Worm (Caenorhabditis elegans) whole organism, mixed stage, embryonic: Measurements from ENCODE around the gene T10G3.2.

ENCODE experiments used
- M03D4.4 ChIP-seq: sonication (generic microtip); optimal IDR thresholded peaks from 2 replicates; lab custom pipeline; 2017; ENCODE audit warnings: mild to moderate bottlenecking, missing genetic modification characterization, missing compliant biosample characterization
- bed-3 ChIP-seq: fragments of 200-800 bp; sonication (Bioruptor generic); optimal IDR thresholded peaks from 3 replicates; lab custom pipeline; 2018; ENCODE audit warnings: mild to moderate bottlenecking, missing genetic modification characterization, moderate library complexity, missing compliant biosample characterization
- ceh-39 ChIP-seq: fragments of 150-350 bp; optimal IDR thresholded peaks from 2 replicates; lab custom pipeline; 2014; ENCODE audit warnings: missing biosample characterization, missing genetic modification characterization
- ceh-43 ChIP-seq: fragments of 200-800 bp; sonication (Bioruptor generic); optimal IDR thresholded peaks from 2 replicates; lab custom pipeline; 2018; ENCODE audit warnings: mild to moderate bottlenecking, missing genetic modification characterization, moderate library complexity, missing compliant biosample characterization
- ces-1 ChIP-seq: fragments of 150-350 bp; optimal IDR thresholded peaks from 2 replicates; lab custom pipeline; 2014; ENCODE audit warnings: missing biosample characterization, missing genetic modification reagents, missing genetic modification characterization
- cnd-1 ChIP-seq: fragments of 200-800 bp; sonication (Bioruptor generic); optimal IDR thresholded peaks from 2 replicates; lab custom pipeline; 2018; ENCODE audit warnings: mild to moderate bottlenecking, missing genetic modification characterization, missing compliant biosample characterization
- drap-1 ChIP-seq: fragments of 200-800 bp; sonication (Bioruptor generic); optimal IDR thresholded peaks from 3 replicates; lab custom pipeline; 2018; ENCODE audit warnings: mild to moderate bottlenecking, missing genetic modification characterization, missing compliant biosample characterization
- elt-1 ChIP-seq: sonication (generic microtip); optimal IDR thresholded peaks from 2 replicates; lab custom pipeline; 2017; ENCODE audit warnings: missing genetic modification characterization, mild to moderate bottlenecking, missing compliant biosample characterization, antibody characterized with exemption, moderate library complexity, borderline replicate concordance; ENCODE audit not compliant: insufficient read depth
- elt-3 ChIP-seq: fragments of 150-350 bp; optimal IDR thresholded peaks from 2 replicates; lab custom pipeline; 2014; ENCODE audit warnings: missing biosample characterization, missing genetic modification characterization
- flh-1 ChIP-seq: fragments of 200-800 bp; sonication (Bioruptor generic); optimal IDR thresholded peaks from 2 replicates; lab custom pipeline; 2018; ENCODE audit warnings: mild to moderate bottlenecking, missing genetic modification characterization, moderate library complexity, missing compliant biosample characterization
- hlh-1 ChIP-seq: fragments of 150-350 bp; optimal IDR thresholded peaks from 2 replicates; lab custom pipeline; 2014; ENCODE audit warnings: missing biosample characterization, missing genetic modification reagents, missing genetic modification characterization
- lin-13 ChIP-seq: fragments of 150-350 bp; optimal IDR thresholded peaks from 2 replicates; lab custom pipeline; 2014; ENCODE audit warnings: missing biosample characterization, missing genetic modification characterization
- lin-32 ChIP-seq: fragments of 200-800 bp; sonication (Bioruptor generic); optimal IDR thresholded peaks from 2 replicates; lab custom pipeline; 2018; ENCODE audit warnings: mild to moderate bottlenecking, missing genetic modification characterization, missing compliant biosample characterization
- lsy-2 ChIP-seq: fragments of 150-350 bp; optimal IDR thresholded peaks from 2 replicates; lab custom pipeline; 2014; ENCODE audit warnings: missing biosample characterization, missing genetic modification characterization
- mab-5 ChIP-seq: fragments of 150-350 bp; optimal IDR thresholded peaks from 2 replicates; lab custom pipeline; 2014; ENCODE audit warnings: missing biosample characterization, missing genetic modification characterization
- mep-1 ChIP-seq: fragments of 150-350 bp; optimal IDR thresholded peaks from 2 replicates; lab custom pipeline; 2017; ENCODE audit warnings: missing biosample characterization, missing genetic modification reagents, missing genetic modification characterization, inconsistent platforms
- mls-2 ChIP-seq: sonication (generic microtip); optimal IDR thresholded peaks from 2 replicates; lab custom pipeline; 2016; ENCODE audit warnings: mild to moderate bottlenecking, missing genetic modification characterization, moderate library complexity, missing compliant biosample characterization
- nhr-12 ChIP-seq: fragments of 150-350 bp; optimal IDR thresholded peaks from 2 replicates; lab custom pipeline; 2014; ENCODE audit warnings: missing biosample characterization, missing genetic modification characterization
- nhr-2 ChIP-seq: fragments of 150-350 bp; optimal IDR thresholded peaks from 2 replicates; lab custom pipeline; 2014; ENCODE audit warnings: missing biosample characterization, missing genetic modification characterization
- nhr-237 ChIP-seq: fragments of 150-350 bp; optimal IDR thresholded peaks from 2 replicates; lab custom pipeline; 2014; ENCODE audit warnings: missing biosample characterization, missing genetic modification characterization
- nhr-76 ChIP-seq: sonication (generic microtip); optimal IDR thresholded peaks from 2 replicates; lab custom pipeline; 2017; ENCODE audit warnings: missing biosample characterization, missing genetic modification characterization
- sem-2 ChIP-seq: fragments of 200-800 bp; sonication (Bioruptor generic); optimal IDR thresholded peaks from 2 replicates; lab custom pipeline; 2018; ENCODE audit warnings: mild to moderate bottlenecking, missing genetic modification characterization, missing compliant biosample characterization
- snpc-4 ChIP-seq: fragments of 150-350 bp; optimal IDR thresholded peaks from 2 replicates; lab custom pipeline; 2014; ENCODE audit warnings: missing biosample characterization, missing genetic modification characterization
- sptf-1 ChIP-seq: sonication (generic microtip); optimal IDR thresholded peaks from 2 replicates; lab custom pipeline; 2017; ENCODE audit warnings: mild to moderate bottlenecking, missing genetic modification characterization, moderate library complexity, missing compliant biosample characterization
- tbx-8 ChIP-seq: fragments of 200-800 bp; sonication (Bioruptor generic); optimal IDR thresholded peaks from 2 replicates; lab custom pipeline; 2018; ENCODE audit warnings: mild to moderate bottlenecking, missing genetic modification characterization, moderate library complexity, missing compliant biosample characterization
- unc-120 ChIP-seq: sonication (generic microtip); optimal IDR thresholded peaks from 2 replicates; lab custom pipeline; 2017; ENCODE audit warnings: missing genetic modification characterization, missing compliant biosample characterization; ENCODE audit not compliant: poor library complexity, severe bottlenecking
- unc-39 ChIP-seq: fragments of 150-350 bp; optimal IDR thresholded peaks from 2 replicates; lab custom pipeline; 2014; ENCODE audit warnings: missing biosample characterization, missing genetic modification characterization
- unc-62 ChIP-seq: fragments of 150-350 bp; optimal IDR thresholded peaks from 2 replicates; lab custom pipeline; 2014; ENCODE audit warnings: missing biosample characterization, missing genetic modification reagents, missing genetic modification characterization
- zip-8 ChIP-seq: fragments of 150-350 bp; optimal IDR thresholded peaks from 2 replicates; lab custom pipeline; 2014; ENCODE audit warnings: missing biosample characterization, missing genetic modification characterization
- ztf-11 ChIP-seq: fragments of 150-350 bp; optimal IDR thresholded peaks from 2 replicates; lab custom pipeline; 2014; ENCODE audit warnings: missing biosample characterization, missing genetic modification characterization

Gene T10G3.2

ce11 chrV:13485732-13486131 lies 6.1 kb upstream of the T10G3.2 start:
- TF ChIP-seq nhr-237 (tag; lab: Kevin White, UChicago): no peak
- TF ChIP-seq drap-1: no peak
- TF ChIP-seq unc-39 (tag; lab: Kevin White, UChicago): no peak
- no peak for TF ChIP-seq lsy-2
- no peak for TF ChIP-seq bed-3 (GFP tag; lab: Kevin White, UChicago)
- TF ChIP-seq hlh-1: no peak
- TF ChIP-seq mls-2 (tag; lab: Kevin White, UChicago): no peak
- TF ChIP-seq ceh-43: no peak
- no peak for TF ChIP-seq elt-3
- TF ChIP-seq cnd-1 (tag; lab: Kevin White, UChicago): no peak
- TF ChIP-seq nhr-76: no peak
- no peak for TF ChIP-seq unc-62 (GFP tag; lab: Kevin White, UChicago)
- no peak for TF ChIP-seq ceh-39 (tag; lab: Kevin White, UChicago)
- no peak for TF ChIP-seq snpc-4 (tag; lab: Kevin White, UChicago)

- TF ChIP-seq lsy-2 (no peak), sem-2 (GFP tag; lab: Kevin White, UChicago) (no peak), hlh-1 (no peak), tbx-8 (GFP tag; lab: Kevin White, UChicago) (no peak), sptf-1 (no peak), elt-3 (no peak), ceh-39 (tag; lab: Kevin White, UChicago) (no peak), bed-3 (GFP tag; lab: Kevin White, UChicago) (no peak), unc-62 (GFP tag; lab: Kevin White, UChicago) (no peak)
- TF ChIP-seq, all 35 proteins: peak for 0
These were observed 4.7 kb upstream of the T10G3.2 start, which contains the start of gene T10G3.4 for ce11 chrV:13484339-13484738. Gene T10G3.4, minus strand, starts transcription at chrV:13484439.

- TF ChIP-seq hlh-1 (no peak), flh-1 (no peak), nhr-2 (tag; lab: Kevin White, UChicago) (no peak), mab-5 (tag; lab: Kevin White, UChicago) (no peak), elt-1 (no peak), ceh-39 (tag; lab: Kevin White, UChicago) (no peak), nhr-12 (no peak), nhr-76 (no peak), ztf-11 (tag; lab: Kevin White, UChicago) (no peak), unc-39 (tag; lab: Kevin White, UChicago) (no peak)
These were observed 3.3 kb downstream of the T10G3.2 start, which contains the start of gene T10G3.8 for ce11 chrV:13476350-13476749. Gene T10G3.8, minus strand, starts transcription at chrV:13476450.

ce11 chrV:13473467-13473866 lies 6.2 kb downstream of the T10G3.2 start, which contains the start of gene T10G3.1:
Gene T10G3.1, minus strand, starts transcription at chrV:13473679.
- no peak for TF ChIP-seq ceh-39 (tag; lab: Kevin White, UChicago)
- TF ChIP-seq M03D4.4: no peak
- TF ChIP-seq zip-8 (tag; lab: Kevin White, UChicago): no peak
- TF ChIP-seq sem-2 (GFP tag; lab: Kevin White, UChicago): no peak
- no peak for TF ChIP-seq unc-120
- TF ChIP-seq flh-1: no peak
- peak; percentile 97 for TF ChIP-seq hlh-1
- peak; percentile 79 for TF ChIP-seq unc-62 (GFP tag; lab: Kevin White, UChicago)

- TF ChIP-seq nhr-2 (tag; lab: Kevin White, UChicago) (no peak), nhr-12 (no peak), unc-39 (tag; lab: Kevin White, UChicago) (no peak), zip-8 (tag; lab: Kevin White, UChicago) (no peak), bed-3 (GFP tag; lab: Kevin White, UChicago) (no peak), sptf-1 (no peak), mab-5 (tag; lab: Kevin White, UChicago) (no peak), flh-1 (no peak), mls-2 (tag; lab: Kevin White, UChicago) (no peak), lin-32 (GFP tag; lab: Kevin White, UChicago) (no peak), unc-120 (no peak), ces-1 (GFP tag; lab: Kevin White, UChicago) (no peak)
These were observed 7.6 kb downstream of the T10G3.2 start for ce11 chrV:13472062-13472461.

- TF ChIP-seq lsy-2 (no peak), mep-1 (tag; lab: Kevin White, UChicago) (peak; percentile 52), ces-1 (GFP tag; lab: Kevin White, UChicago) (peak; percentile 49), lin-13 (tag; lab: Kevin White, UChicago) (peak; percentile 33), drap-1 (peak; percentile 30), unc-62 (GFP tag; lab: Kevin White, UChicago) (no peak), sptf-1 (peak; percentile 78), cnd-1 (tag; lab: Kevin White, UChicago) (peak; percentile 55)
These were observed 11.4 kb downstream of the T10G3.2 start, which contains the start of the genes F25H9.6 and F25H9.7 for ce11 chrV:13468190-13468765. Gene F25H9.6, minus strand, starts transcription at chrV:13468361. Gene F25H9.7, plus strand, starts transcription at chrV:13468376.
